Worm (Caenorhabditis elegans): ENCODE data around the gene C45G9.10.
"Not testable (repeated sequence)": the region's sequence is repeated elsewhere in the genome, so short reads cannot be mapped to it uniquely, and the experiment has no call there.

ce11 chrIII:5062406-5062805, 708 bp upstream of the C45G9.10 start, which contains the start of gene C45G9.4:
- TF ChIP-seq unc-62 (GFP tag; optimal IDR thresholded peaks at IDR 0.05); F33H1.4 (GFP tag; IDR thresholded peaks at IDR 0.05); him-1 (tag; optimal IDR thresholded peaks at IDR 0.05); ccch-3 (GFP tag; optimal IDR thresholded peaks at IDR 0.05): not testable (repeated sequence)
